Fruit fly (Drosophila melanogaster) whole organism: ENCODE data around the gene fig.

Source experiments
- CG8478 ChIP-seq: fragments of >200 bp; optimal IDR thresholded peaks from 2 replicates; lab custom pipeline; 2018; ENCODE audit warnings: inconsistent platforms
- Dll ChIP-seq: fragments of >200 bp; optimal IDR thresholded peaks from 2 replicates; lab custom pipeline; 2017

DNA sequence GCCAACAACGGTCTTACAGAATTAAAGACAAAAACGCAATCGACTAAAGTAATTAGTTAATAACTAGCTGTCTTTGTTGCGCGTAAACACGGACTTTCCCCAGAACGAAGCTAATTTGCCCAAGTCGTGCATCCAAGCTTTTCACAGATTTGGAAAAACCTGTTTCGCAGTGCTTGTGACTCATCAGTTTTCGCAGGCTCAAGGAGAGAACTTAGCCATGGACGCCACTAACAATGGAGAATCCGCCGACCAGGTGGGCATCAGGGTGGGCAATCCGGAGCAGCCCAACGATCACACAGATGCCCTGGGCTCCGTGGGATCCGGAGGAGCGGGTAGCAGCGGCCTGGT lies 19.4 kb upstream of the fig start:
- TF ChIP-seq CG8478 (lab: Kevin White, UChicago) = no peak
- no peak for TF ChIP-seq Dll (lab: Kevin White, UChicago)
